Fruit fly (Drosophila melanogaster) whole organism, embryonic: ENCODE measurements around the gene CG15506.

ENCODE experiments used
- Atf-2 ChIP-seq: fragments of 200-800 bp; sonication (Bioruptor generic); optimal IDR thresholded peaks from 2 replicates; lab custom pipeline; 2016; ENCODE audit warnings: missing biosample characterization, missing genetic modification characterization
- CG10431 ChIP-seq: fragments of 200-800 bp; sonication (Bioruptor generic); optimal IDR thresholded peaks from 3 replicates; lab custom pipeline; 2018; ENCODE audit warnings: missing biosample characterization, mild to moderate bottlenecking, missing genetic modification characterization
- CG11085 ChIP-seq: fragments of 200-800 bp; sonication (Bioruptor generic); IDR thresholded peaks from 2 replicates; pipeline ENCODE4 v1.3.6; 2022; ENCODE audit warnings: missing biosample characterization, missing genetic modification characterization
- CG11456 ChIP-seq: fragments of 200-800 bp; sonication (Bioruptor generic); IDR thresholded peaks from 3 replicates; pipeline ENCODE4 v1.3.6; 2022; ENCODE audit warnings: missing biosample characterization, missing genetic modification characterization
- CG13287 ChIP-seq: fragments of 200-800 bp; sonication (Bioruptor generic); IDR thresholded peaks from 2 replicates; pipeline ENCODE4 v1.3.6; 2022; ENCODE audit warnings: missing biosample characterization, missing genetic modification characterization; ENCODE audit not compliant: partially characterized antibody
- CG14965 ChIP-seq: fragments of 200-800 bp; sonication (Bioruptor generic); optimal IDR thresholded peaks from 2 replicates; lab custom pipeline; 2016; ENCODE audit warnings: missing biosample characterization, missing genetic modification characterization, borderline replicate concordance
- CG15479 ChIP-seq: fragments of 200-800 bp; sonication (Bioruptor generic); optimal IDR thresholded peaks from 3 replicates; lab custom pipeline; 2019; ENCODE audit warnings: missing biosample characterization, mild to moderate bottlenecking, missing genetic modification characterization, moderate library complexity
- CG16813 ChIP-seq: fragments of 200-800 bp; sonication (Bioruptor generic); IDR thresholded peaks from 3 replicates; pipeline ENCODE4 v1.3.6; 2022; ENCODE audit warnings: missing biosample characterization, missing genetic modification characterization; ENCODE audit not compliant: partially characterized antibody
- CG2120 ChIP-seq: fragments of 200-800 bp; sonication (Bioruptor generic); optimal IDR thresholded peaks from 3 replicates; lab custom pipeline; 2016; ENCODE audit warnings: missing biosample characterization, missing genetic modification characterization
- CG3065 ChIP-seq: fragments of 200-800 bp; sonication (Bioruptor generic); optimal IDR thresholded peaks from 2 replicates; lab custom pipeline; 2016; ENCODE audit warnings: missing biosample characterization, missing genetic modification characterization
- CG33213 ChIP-seq: fragments of 200-800 bp; sonication (Bioruptor generic); optimal IDR thresholded peaks from 3 replicates; lab custom pipeline; 2016; ENCODE audit warnings: missing biosample characterization, missing genetic modification characterization
- CG3995 ChIP-seq: fragments of 200-800 bp; sonication (Bioruptor generic); optimal IDR thresholded peaks from 3 replicates; lab custom pipeline; 2016; ENCODE audit warnings: missing biosample characterization, missing genetic modification characterization
- CG6854 ChIP-seq: fragments of 200-800 bp; sonication (Bioruptor generic); optimal IDR thresholded peaks from 3 replicates; lab custom pipeline; 2017; ENCODE audit warnings: missing biosample characterization, mild to moderate bottlenecking, missing genetic modification characterization
- CG9932 ChIP-seq: fragments of 200-800 bp; sonication (Bioruptor generic); IDR thresholded peaks from 2 replicates; pipeline ENCODE4 v1.3.6; 2022; ENCODE audit warnings: missing biosample characterization, missing genetic modification characterization
- Chrac-16 ChIP-seq: fragments of 200-800 bp; sonication (Bioruptor generic); optimal IDR thresholded peaks from 3 replicates; lab custom pipeline; 2016; ENCODE audit warnings: missing biosample characterization, missing genetic modification characterization
- Drgx ChIP-seq: fragments of 200-800 bp; sonication (Bioruptor generic); IDR thresholded peaks from 2 replicates; pipeline ENCODE4 v1.3.6; 2022; ENCODE audit warnings: missing biosample characterization, missing genetic modification characterization
- Fer1 ChIP-seq: fragments of 200-800 bp; sonication (Bioruptor generic); optimal IDR thresholded peaks from 2 replicates; lab custom pipeline; 2017; ENCODE audit warnings: missing biosample characterization, mild to moderate bottlenecking, missing genetic modification characterization
- Gug ChIP-seq: fragments of 200-800 bp; sonication (Bioruptor generic); IDR thresholded peaks from 4 replicates; pipeline ENCODE4 v1.3.6; 2022; ENCODE audit warnings: missing biosample characterization, missing genetic modification characterization
- HLH3B ChIP-seq: fragments of 200-800 bp; sonication (Bioruptor generic); IDR thresholded peaks from 2 replicates; pipeline ENCODE4 v1.3.6; 2022; ENCODE audit warnings: missing biosample characterization, missing genetic modification characterization
- Hmx ChIP-seq: fragments of 200-800 bp; sonication (Bioruptor generic); optimal IDR thresholded peaks from 2 replicates; lab custom pipeline; 2016; ENCODE audit warnings: missing biosample characterization, missing genetic modification characterization
- Kr ChIP-seq: fragments of 200-800 bp; sonication (Bioruptor generic); optimal IDR thresholded peaks from 2 replicates; lab custom pipeline; 2017; ENCODE audit warnings: missing biosample characterization, mild to moderate bottlenecking, missing genetic modification characterization
- MBD-R2 ChIP-seq: fragments of 200-800 bp; sonication (Bioruptor generic); IDR thresholded peaks from 2 replicates; pipeline ENCODE4 v1.3.6; 2022; ENCODE audit warnings: missing biosample characterization, missing genetic modification characterization
- Med ChIP-seq: fragments of 200-800 bp; sonication (Bioruptor generic); peaks from one replicate; lab custom pipeline; 2016; ENCODE audit warnings: missing biosample characterization, missing genetic modification characterization, mild to moderate bottlenecking, inconsistent platforms, moderate library complexity
- NFAT ChIP-seq: fragments of 200-800 bp; sonication (Bioruptor generic); IDR thresholded peaks from 2 replicates; pipeline ENCODE4 v1.3.6; 2022; ENCODE audit warnings: missing biosample characterization, missing genetic modification characterization
- NfI ChIP-seq: fragments of 200-800 bp; sonication (Bioruptor generic); optimal IDR thresholded peaks from 3 replicates; lab custom pipeline; 2018; ENCODE audit warnings: missing biosample characterization, mild to moderate bottlenecking, missing genetic modification characterization, moderate library complexity
- Opbp ChIP-seq: fragments of 200-800 bp; sonication (Bioruptor generic); IDR thresholded peaks from 3 replicates; pipeline ENCODE4 v1.3.6; 2022; ENCODE audit warnings: missing biosample characterization, missing genetic modification characterization; ENCODE audit not compliant: partially characterized antibody
- Ptx1 ChIP-seq: fragments of 200-800 bp; sonication (Bioruptor generic); IDR thresholded peaks from 2 replicates; pipeline ENCODE4 v1.3.6; 2022; ENCODE audit warnings: missing biosample characterization, missing genetic modification characterization
- Ravus ChIP-seq: fragments of 200-800 bp; sonication (Bioruptor generic); IDR thresholded peaks from 2 replicates; pipeline ENCODE4 v1.3.6; 2022; ENCODE audit warnings: missing biosample characterization, missing genetic modification characterization
- Scr ChIP-seq: fragments of 200-800 bp; sonication (Bioruptor generic); IDR thresholded peaks from 2 replicates; pipeline ENCODE4 v1.3.6; 2022; ENCODE audit warnings: missing biosample characterization, missing genetic modification characterization; ENCODE audit not compliant: partially characterized antibody
- Side ChIP-seq: fragments of 200-800 bp; sonication (Bioruptor generic); optimal IDR thresholded peaks from 2 replicates; lab custom pipeline; 2016; ENCODE audit warnings: missing biosample characterization, missing genetic modification characterization
- Sry-δ ChIP-seq: fragments of 200-800 bp; sonication (Bioruptor generic); optimal IDR thresholded peaks from 2 replicates; lab custom pipeline; 2016; ENCODE audit warnings: missing biosample characterization, missing genetic modification characterization
- amos ChIP-seq: fragments of 200-800 bp; sonication (Bioruptor generic); IDR thresholded peaks from 2 replicates; pipeline ENCODE4 v1.3.6; 2022; ENCODE audit warnings: missing biosample characterization, missing genetic modification characterization; ENCODE audit not compliant: partially characterized antibody
- ap ChIP-seq: fragments of 200-800 bp; sonication (Bioruptor generic); IDR thresholded peaks from 2 replicates; pipeline ENCODE4 v1.3.6; 2022; ENCODE audit warnings: missing biosample characterization, missing genetic modification characterization
- ara ChIP-seq: fragments of 200-800 bp; sonication (Bioruptor generic); IDR thresholded peaks from 2 replicates; pipeline ENCODE4 v1.3.6; 2022; ENCODE audit warnings: missing biosample characterization, missing genetic modification characterization
- bigmax ChIP-seq: fragments of 200-800 bp; sonication (Bioruptor generic); optimal IDR thresholded peaks from 2 replicates; lab custom pipeline; 2018; ENCODE audit warnings: missing biosample characterization, mild to moderate bottlenecking, missing genetic modification characterization
- exex ChIP-seq: fragments of 200-800 bp; sonication (Bioruptor generic); optimal IDR thresholded peaks from 4 replicates; lab custom pipeline; 2018; ENCODE audit warnings: missing biosample characterization, mild to moderate bottlenecking, missing genetic modification characterization, moderate library complexity
- ham ChIP-seq: fragments of 200-800 bp; sonication (Bioruptor generic); IDR thresholded peaks from 2 replicates; pipeline ENCODE4 v1.3.6; 2022; ENCODE audit warnings: missing biosample characterization, missing genetic modification characterization
- hkb ChIP-seq, 2 experiments: fragments of 200-800 bp in 1 of 2; fragments of >200 bp in 1 of 2; sonication (Bioruptor generic) in 1 of 2; IDR thresholded peaks in 1 of 2; optimal IDR thresholded peaks in 1 of 2; 2 replicates each; pipeline versions ENCODE4 v1.3.6 to Lab custom; 2017 to 2022; ENCODE audit warnings: missing biosample characterization in 1 of 2, missing genetic modification characterization in 1 of 2
- kay ChIP-seq: fragments of 200-800 bp; sonication (Bioruptor generic); optimal IDR thresholded peaks from 2 replicates; lab custom pipeline; 2016; ENCODE audit warnings: missing biosample characterization, missing genetic modification characterization
- lilli ChIP-seq: fragments of 200-800 bp; sonication (Bioruptor generic); optimal IDR thresholded peaks from 3 replicates; lab custom pipeline; 2016; ENCODE audit warnings: missing biosample characterization, missing genetic modification characterization
- nmo ChIP-seq: fragments of 200-800 bp; sonication (Bioruptor generic); optimal IDR thresholded peaks from 2 replicates; lab custom pipeline; 2018; ENCODE audit warnings: missing biosample characterization, mild to moderate bottlenecking, missing genetic modification characterization, moderate library complexity
- nom ChIP-seq: fragments of 200-800 bp; sonication (Bioruptor generic); optimal IDR thresholded peaks from 2 replicates; lab custom pipeline; 2017; ENCODE audit warnings: missing biosample characterization, missing genetic modification characterization, mild to moderate bottlenecking, moderate library complexity, missing genetic modification reagents
- pzg ChIP-seq: fragments of 200-800 bp; sonication (Bioruptor generic); optimal IDR thresholded peaks from 3 replicates; lab custom pipeline; 2018; ENCODE audit warnings: missing biosample characterization, mild to moderate bottlenecking, missing genetic modification characterization, moderate library complexity
- repo ChIP-seq: fragments of 200-800 bp; sonication (Bioruptor generic); optimal IDR thresholded peaks from 2 replicates; lab custom pipeline; 2016; ENCODE audit warnings: missing biosample characterization, missing genetic modification characterization
- shn ChIP-seq: fragments of 200-800 bp; sonication (Bioruptor generic); optimal IDR thresholded peaks from 3 replicates; lab custom pipeline; 2016; ENCODE audit warnings: missing biosample characterization, missing genetic modification characterization
- slou ChIP-seq: fragments of 200-800 bp; sonication (Bioruptor generic); optimal IDR thresholded peaks from 3 replicates; lab custom pipeline; 2016; ENCODE audit warnings: missing biosample characterization, missing genetic modification characterization
- sob ChIP-seq: fragments of 200-800 bp; sonication (Bioruptor generic); IDR thresholded peaks from 2 replicates; pipeline ENCODE4 v1.3.6; 2022; ENCODE audit warnings: missing biosample characterization, missing genetic modification characterization
- sqz ChIP-seq: fragments of 200-800 bp; sonication (Bioruptor generic); optimal IDR thresholded peaks from 3 replicates; lab custom pipeline; 2018; ENCODE audit warnings: missing biosample characterization, mild to moderate bottlenecking, missing genetic modification characterization
- zfh1 ChIP-seq: fragments of 200-800 bp; sonication (Bioruptor generic); IDR thresholded peaks from 3 replicates; pipeline ENCODE4 v1.3.6; 2022; ENCODE audit warnings: missing biosample characterization, missing genetic modification characterization

Gene CG15506

DNA sequence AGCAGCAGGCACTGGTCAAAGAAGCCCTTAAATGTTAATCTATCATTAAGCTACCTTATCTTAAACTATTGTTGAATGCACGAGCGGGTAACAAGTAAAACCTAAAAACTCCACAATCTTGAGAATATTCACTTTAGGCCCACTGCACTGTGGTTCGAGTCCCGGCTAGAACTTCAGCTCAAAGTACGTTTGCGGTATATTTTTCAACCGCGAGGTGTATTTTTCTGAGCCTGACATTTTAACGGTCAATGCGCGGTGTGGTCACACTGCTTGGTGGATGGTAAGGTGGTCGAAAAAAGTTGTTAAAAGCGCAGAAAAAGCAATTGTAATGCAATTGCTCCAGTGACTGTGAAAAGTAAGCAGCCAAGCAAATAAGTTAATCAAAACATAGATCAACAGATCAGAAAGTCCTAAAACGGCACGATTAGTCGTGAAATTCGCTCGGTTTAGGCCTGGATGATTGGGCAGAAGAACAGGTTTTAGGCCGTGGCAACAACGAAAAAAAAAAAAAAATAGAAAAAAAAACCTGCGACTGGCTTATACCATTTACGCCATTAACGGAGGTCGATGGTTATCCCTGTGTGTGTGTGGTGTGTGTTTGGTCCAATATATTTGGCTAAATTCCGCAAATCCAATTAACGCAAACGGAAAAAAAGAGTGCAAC is 7.2 kb downstream of the CG15506 start, which contains the start of gene Kul (continued):
- TF ChIP-seq Hmx (GFP tag; lab: Kevin White, UChicago) (no peak), amos (GFP tag; lab: Robert Waterston, UW) (0 out of 2 replicates have a peak, but pooled peaks have one; percentile 36), Med (GFP tag; lab: Kevin White, UChicago) (peak; percentile 84), CG15479 (no peak), CG2120 (peak; percentile 23), Chrac-16 (peak; percentile 1), CG11456 (GFP tag; lab: Robert Waterston, UW) (0 out of 3 replicates have a peak, but pooled peaks have one; percentile 51), shn (GFP tag; lab: Kevin White, UChicago) (no peak), Scr (GFP tag; lab: Robert Waterston, UW) (no peak; the same call in 1 of the 2 replicates), bigmax (no peak), Sry-δ (peak; percentile 40), CG9932 (GFP tag; lab: Robert Waterston, UW) (peak; percentile 29; the same call in 1 of the 2 replicates), Gug (GFP tag; lab: Robert Waterston, UW) (no peak), CG13287 (GFP tag; lab: Robert Waterston, UW) (peak; percentile 20; the same call in 1 of the 2 replicates), ham (no peak), pzg (GFP tag; lab: Kevin White, UChicago) (peak; percentile 82), CG3065 (no peak), MBD-R2 (GFP tag; lab: Robert Waterston, UW) (peak; percentile 49), CG14965 (GFP tag; lab: Kevin White, UChicago) (no peak), CG6854 (GFP tag; lab: Kevin White, UChicago) (no peak), nom (GFP tag; lab: Kevin White, UChicago) (peak; percentile 91), NfI (GFP tag; lab: Kevin White, UChicago) (peak; percentile 29), ap (GFP tag; lab: Robert Waterston, UW) (0 out of 2 replicates have a peak, but pooled peaks have one; percentile 15), kay (GFP tag; lab: Kevin White, UChicago) (no peak), exex (tag; lab: Kevin White, UChicago) (no peak), sob (GFP tag; lab: Robert Waterston, UW) (peak; percentile 44), Fer1 (GFP tag; lab: Kevin White, UChicago) (no peak), Ptx1 (peak; percentile 28; the same call in 1 of the 2 replicates), CG3995 (GFP tag; lab: Kevin White, UChicago) (peak; percentile 9), zfh1 (peak; percentile 64), Drgx (GFP tag; lab: Robert Waterston, UW) (peak; percentile 31; the same call in 1 of the 2 replicates), hkb (optimal IDR thresholded peaks at IDR 0.05; lab: Kevin White, UChicago) (no peak), hkb (GFP tag; IDR thresholded peaks at IDR 0.05; lab: Robert Waterston, UW) (0 out of 2 replicates have a peak, but pooled peaks have one; percentile 20), slou (GFP tag; lab: Kevin White, UChicago) (no peak), Opbp (peak; percentile 63; the same call in 2 of the 3 replicates), CG11085 (GFP tag; lab: Robert Waterston, UW) (no peak), Kr (GFP tag; lab: Kevin White, UChicago) (no peak), ara (GFP tag; lab: Robert Waterston, UW) (0 out of 2 replicates have a peak, but pooled peaks have one; percentile 16), CG33213 (GFP tag; lab: Kevin White, UChicago) (peak; percentile 39), Side (GFP tag; lab: Kevin White, UChicago) (no peak), Ravus (no peak), Atf-2 (no peak), sqz (GFP tag; lab: Kevin White, UChicago) (peak; percentile 70), CG10431 (GFP tag; lab: Kevin White, UChicago) (no peak), NFAT (GFP tag; lab: Robert Waterston, UW) (peak; percentile 23; the same call in 1 of the 2 replicates), repo (GFP tag; lab: Kevin White, UChicago) (no peak), lilli (GFP tag; lab: Kevin White, UChicago) (peak; percentile 5), HLH3B (peak; percentile 32; the same call in 1 of the 2 replicates), CG16813 (peak; percentile 50; the same call in 2 of the 3 replicates), nmo (GFP tag; lab: Kevin White, UChicago) (peak; percentile 20)
